Fruit fly (Drosophila melanogaster): ENCODE measurements around the gene mRpL13.

DNA sequence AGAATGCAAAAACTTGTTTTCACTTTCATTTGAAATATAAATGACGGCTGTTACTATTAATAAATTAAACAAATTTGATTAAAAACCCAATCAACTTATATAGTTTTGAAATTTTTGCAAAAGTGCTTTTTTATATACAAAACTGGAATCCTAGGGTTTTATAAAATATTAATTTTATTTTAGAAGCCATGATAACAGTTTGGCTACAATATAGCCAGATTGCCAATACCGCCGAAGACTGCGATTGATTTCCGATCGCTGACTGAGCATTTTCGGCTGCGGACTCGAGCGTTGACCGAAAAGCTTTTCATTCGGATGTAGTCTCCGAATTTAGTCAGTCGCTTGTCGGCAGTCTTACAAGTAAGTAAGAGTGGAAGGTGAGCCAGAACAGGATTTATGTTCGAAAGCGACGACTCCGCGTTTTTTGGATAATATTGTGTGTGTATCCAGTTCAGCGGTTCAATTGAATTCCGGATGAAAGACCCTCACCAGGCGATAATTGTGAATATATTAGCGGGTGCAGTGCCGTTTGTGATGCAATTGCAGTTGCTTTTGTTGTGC lies 35.7 kb downstream of the mRpL13 start, which contains the start of gene Ugt36D1:
- TF ChIP-seq psq (optimal IDR thresholded peaks at IDR 0.05) = no peak
- TF ChIP-seq ttk (optimal IDR thresholded peaks at IDR 0.05) = no peak

Measured in Kc167 (cell line).